Fruit fly (Drosophila melanogaster) whole organism, embryonic: Measurements from ENCODE around the gene Atx2.

Experiments used
- Abd-B ChIP-seq: fragments of 200-800 bp; sonication (Bioruptor generic); optimal IDR thresholded peaks from 2 replicates; lab custom pipeline; 2018; ENCODE audit warnings: missing biosample characterization, mild to moderate bottlenecking, missing genetic modification characterization, moderate library complexity
- Asciz ChIP-seq: fragments of 200-800 bp; sonication (Bioruptor generic); optimal IDR thresholded peaks from 2 replicates; lab custom pipeline; 2017; ENCODE audit warnings: missing biosample characterization, mild to moderate bottlenecking, missing genetic modification characterization, missing genetic modification reagents
- Bgb ChIP-seq: fragments of 200-800 bp; sonication (Bioruptor generic); IDR thresholded peaks from 2 replicates; pipeline ENCODE4 v1.3.6; 2022; ENCODE audit warnings: missing biosample characterization, missing genetic modification characterization; ENCODE audit not compliant: partially characterized antibody
- CG10147 ChIP-seq: fragments of 200-800 bp; sonication (Bioruptor generic); optimal IDR thresholded peaks from 2 replicates; lab custom pipeline; 2019; ENCODE audit warnings: missing biosample characterization, mild to moderate bottlenecking, missing genetic modification characterization, moderate library complexity
- CG10959 ChIP-seq: fragments of 200-800 bp; sonication (Bioruptor generic); IDR thresholded peaks from 2 replicates; pipeline ENCODE4 v1.3.6; 2022; ENCODE audit warnings: missing biosample characterization, missing genetic modification characterization
- CG12236 ChIP-seq: fragments of 200-800 bp; sonication (Bioruptor generic); optimal IDR thresholded peaks from 2 replicates; lab custom pipeline; 2016; ENCODE audit warnings: missing biosample characterization, missing genetic modification characterization
- CG14710 ChIP-seq: fragments of 200-800 bp; sonication (Bioruptor generic); optimal IDR thresholded peaks from 3 replicates; lab custom pipeline; 2019; ENCODE audit warnings: missing biosample characterization, mild to moderate bottlenecking, missing genetic modification characterization, moderate library complexity
- CG16815 ChIP-seq: fragments of 200-800 bp; sonication (Bioruptor generic); optimal IDR thresholded peaks from 3 replicates; lab custom pipeline; 2017; ENCODE audit warnings: missing biosample characterization, mild to moderate bottlenecking, missing genetic modification characterization
- CG17802 ChIP-seq: fragments of 200-800 bp; sonication (Bioruptor generic); optimal IDR thresholded peaks from 2 replicates; lab custom pipeline; 2018; ENCODE audit warnings: missing biosample characterization, mild to moderate bottlenecking, missing genetic modification characterization, moderate library complexity
- CG30020 ChIP-seq: fragments of 200-800 bp; optimal IDR thresholded peaks from 2 replicates; lab custom pipeline; 2019; ENCODE audit warnings: missing biosample characterization, mild to moderate bottlenecking, missing genetic modification characterization, moderate library complexity
- CG3065 ChIP-seq: fragments of 200-800 bp; sonication (Bioruptor generic); optimal IDR thresholded peaks from 2 replicates; lab custom pipeline; 2016; ENCODE audit warnings: missing biosample characterization, missing genetic modification characterization
- CG32532 ChIP-seq: fragments of 200-800 bp; sonication (Bioruptor generic); IDR thresholded peaks from 2 replicates; pipeline ENCODE4 v1.3.6; 2022; ENCODE audit warnings: missing biosample characterization, missing genetic modification characterization
- CG3847 ChIP-seq: fragments of 200-800 bp; sonication (Bioruptor generic); IDR thresholded peaks from 2 replicates; pipeline ENCODE4 v1.3.6; 2022; ENCODE audit warnings: missing biosample characterization, missing genetic modification characterization
- CG4424 ChIP-seq: fragments of 200-800 bp; sonication (Bioruptor generic); optimal IDR thresholded peaks from 3 replicates; lab custom pipeline; 2016; ENCODE audit warnings: missing biosample characterization, missing genetic modification characterization
- CG4617 ChIP-seq: fragments of 200-800 bp; sonication (Bioruptor generic); optimal IDR thresholded peaks from 3 replicates; lab custom pipeline; 2016; ENCODE audit warnings: missing biosample characterization, missing genetic modification characterization, borderline replicate concordance
- CG4730 ChIP-seq: fragments of 200-800 bp; sonication (Bioruptor generic); IDR thresholded peaks from 2 replicates; pipeline ENCODE4 v1.3.6; 2022; ENCODE audit warnings: missing biosample characterization, missing genetic modification characterization
- CG7372 ChIP-seq: fragments of 200-800 bp; sonication (Bioruptor generic); IDR thresholded peaks from 2 replicates; pipeline ENCODE4 v1.3.6; 2022; ENCODE audit warnings: missing biosample characterization, missing genetic modification characterization
- CG7745 ChIP-seq: fragments of 200-800 bp; sonication (Bioruptor generic); optimal IDR thresholded peaks from 2 replicates; lab custom pipeline; 2018; ENCODE audit warnings: missing biosample characterization, mild to moderate bottlenecking, missing genetic modification characterization, moderate library complexity
- CG8290 ChIP-seq, 3 experiments: fragments of 200-800 bp; sonication (Bioruptor generic); optimal IDR thresholded peaks; 2 replicates each; lab custom pipeline; 2016 to 2019; ENCODE audit warnings: missing biosample characterization in 3 of 3, missing genetic modification characterization in 3 of 3, mild to moderate bottlenecking in 2 of 3, moderate library complexity in 1 of 3
- CG8388 ChIP-seq: fragments of 200-800 bp; sonication (Bioruptor generic); optimal IDR thresholded peaks from 2 replicates; lab custom pipeline; 2019; ENCODE audit warnings: missing biosample characterization, mild to moderate bottlenecking, missing genetic modification characterization, moderate library complexity
- CG8944 ChIP-seq: fragments of 200-800 bp; sonication (Bioruptor generic); optimal IDR thresholded peaks from 3 replicates; lab custom pipeline; 2016; ENCODE audit warnings: missing biosample characterization, missing genetic modification characterization
- CHES-1-like ChIP-seq: fragments of 200-800 bp; sonication (Bioruptor generic); optimal IDR thresholded peaks from 2 replicates; lab custom pipeline; 2016; ENCODE audit warnings: missing biosample characterization, missing genetic modification characterization
- CoRest ChIP-seq: fragments of 200-800 bp; sonication (Bioruptor generic); optimal IDR thresholded peaks from 3 replicates; lab custom pipeline; 2018; ENCODE audit warnings: missing biosample characterization, mild to moderate bottlenecking, missing genetic modification characterization, moderate library complexity
- Ets97D ChIP-seq: fragments of 200-800 bp; sonication (Bioruptor generic); optimal IDR thresholded peaks from 3 replicates; lab custom pipeline; 2016; ENCODE audit warnings: missing biosample characterization, missing genetic modification characterization
- HLHmδ ChIP-seq: fragments of 200-800 bp; sonication (Bioruptor generic); optimal IDR thresholded peaks from 2 replicates; lab custom pipeline; 2018; ENCODE audit warnings: missing biosample characterization, mild to moderate bottlenecking, missing genetic modification characterization, moderate library complexity
- Hr39 ChIP-seq: fragments of >200 bp; optimal IDR thresholded peaks from 2 replicates; lab custom pipeline; 2017
- Jarid2 ChIP-seq: fragments of 200-800 bp; sonication (Bioruptor generic); optimal IDR thresholded peaks from 3 replicates; lab custom pipeline; 2017; ENCODE audit warnings: mild to moderate bottlenecking, missing biosample characterization, missing genetic modification reagents, missing genetic modification characterization
- Lhr ChIP-seq: fragments of 200-800 bp; sonication (Bioruptor generic); optimal IDR thresholded peaks from 3 replicates; lab custom pipeline; 2017; ENCODE audit warnings: mild to moderate bottlenecking, missing biosample characterization, missing genetic modification reagents, missing genetic modification characterization
- Mes4 ChIP-seq: fragments of 200-800 bp; sonication (Bioruptor generic); optimal IDR thresholded peaks from 2 replicates; lab custom pipeline; 2016; ENCODE audit warnings: missing biosample characterization, missing genetic modification characterization
- Neu2 ChIP-seq: fragments of 200-800 bp; sonication (Bioruptor generic); optimal IDR thresholded peaks from 3 replicates; lab custom pipeline; 2016; ENCODE audit warnings: missing biosample characterization, missing genetic modification characterization, borderline replicate concordance
- NfI ChIP-seq: fragments of 200-800 bp; sonication (Bioruptor generic); optimal IDR thresholded peaks from 3 replicates; lab custom pipeline; 2018; ENCODE audit warnings: missing biosample characterization, mild to moderate bottlenecking, missing genetic modification characterization, moderate library complexity
- Oli ChIP-seq: fragments of 200-800 bp; sonication (Bioruptor generic); optimal IDR thresholded peaks from 2 replicates; lab custom pipeline; 2018; ENCODE audit warnings: missing biosample characterization, mild to moderate bottlenecking, missing genetic modification characterization, moderate library complexity
- Tbp ChIP-seq: fragments of >200 bp; optimal IDR thresholded peaks from 2 replicates; lab custom pipeline; 2018; ENCODE audit warnings: missing biosample characterization, missing genetic modification characterization
- abd-A ChIP-seq: fragments of 200-800 bp; sonication (Bioruptor generic); optimal IDR thresholded peaks from 3 replicates; lab custom pipeline; 2019; ENCODE audit warnings: missing biosample characterization, mild to moderate bottlenecking, missing genetic modification characterization, moderate library complexity
- croc ChIP-seq: fragments of 200-800 bp; sonication (Bioruptor generic); conservative IDR thresholded peaks from 3 replicates; pipeline ENCODE4 v1.3.6; 2022; ENCODE audit warnings: missing biosample characterization, missing genetic modification characterization
- danr ChIP-seq: fragments of 200-800 bp; sonication (Bioruptor generic); IDR thresholded peaks from 2 replicates; pipeline ENCODE4 v1.3.6; 2022; ENCODE audit warnings: missing biosample characterization, missing genetic modification characterization
- dati ChIP-seq: fragments of 200-800 bp; sonication (Bioruptor generic); IDR thresholded peaks from 2 replicates; pipeline ENCODE4 v1.3.6; 2022; ENCODE audit warnings: missing biosample characterization, missing genetic modification characterization
- dmrt99B ChIP-seq: fragments of 200-800 bp; sonication (Bioruptor generic); optimal IDR thresholded peaks from 2 replicates; lab custom pipeline; 2018; ENCODE audit warnings: missing biosample characterization, mild to moderate bottlenecking, missing genetic modification characterization, moderate library complexity
- gt ChIP-seq: fragments of 200-800 bp; sonication (Bioruptor generic); IDR thresholded peaks from 2 replicates; pipeline ENCODE4 v1.3.6; 2022; ENCODE audit warnings: missing biosample characterization, missing genetic modification characterization
- hb ChIP-seq: fragments of 200-800 bp; sonication (Bioruptor generic); IDR thresholded peaks from 3 replicates; pipeline ENCODE4 v1.3.6; 2022; ENCODE audit warnings: missing biosample characterization, missing genetic modification characterization; ENCODE audit not compliant: partially characterized antibody
- her ChIP-seq: fragments of 200-800 bp; sonication (Bioruptor generic); optimal IDR thresholded peaks from 2 replicates; lab custom pipeline; 2016; ENCODE audit warnings: missing biosample characterization, missing genetic modification characterization
- klu ChIP-seq: fragments of 200-800 bp; sonication (Bioruptor generic); IDR thresholded peaks from 2 replicates; pipeline ENCODE4 v1.3.6; 2022; ENCODE audit warnings: missing biosample characterization, missing genetic modification characterization
- lilli ChIP-seq: fragments of 200-800 bp; sonication (Bioruptor generic); optimal IDR thresholded peaks from 3 replicates; lab custom pipeline; 2016; ENCODE audit warnings: missing biosample characterization, missing genetic modification characterization
- lmd ChIP-seq: fragments of 200-800 bp; sonication (Bioruptor generic); IDR thresholded peaks from 2 replicates; pipeline ENCODE4 v1.3.6; 2022; ENCODE audit warnings: missing biosample characterization, missing genetic modification characterization
- ro ChIP-seq: fragments of 200-800 bp; sonication (Bioruptor generic); IDR thresholded peaks from 2 replicates; pipeline ENCODE4 v1.3.6; 2022; ENCODE audit warnings: missing biosample characterization, missing genetic modification characterization
- row ChIP-seq: fragments of 200-800 bp; sonication (Bioruptor generic); IDR thresholded peaks from 3 replicates; pipeline ENCODE4 v1.3.6; 2022; ENCODE audit warnings: missing biosample characterization, missing genetic modification characterization
- sim ChIP-seq: fragments of 200-800 bp; sonication (Bioruptor generic); IDR thresholded peaks from 2 replicates; pipeline ENCODE4 v1.3.6; 2022; ENCODE audit warnings: missing biosample characterization, missing genetic modification characterization
- sna ChIP-seq: fragments of 200-800 bp; sonication (Bioruptor generic); IDR thresholded peaks from 2 replicates; pipeline ENCODE4 v1.3.6; 2022; ENCODE audit warnings: missing biosample characterization, missing genetic modification characterization; ENCODE audit not compliant: partially characterized antibody
- tx ChIP-seq: fragments of 200-800 bp; sonication (Bioruptor generic); optimal IDR thresholded peaks from 2 replicates; lab custom pipeline; 2016; ENCODE audit warnings: missing biosample characterization, missing genetic modification characterization
- zfh1 ChIP-seq: fragments of 200-800 bp; sonication (Bioruptor generic); IDR thresholded peaks from 3 replicates; pipeline ENCODE4 v1.3.6; 2022; ENCODE audit warnings: missing biosample characterization, missing genetic modification characterization
- zfh2 ChIP-seq: fragments of 200-800 bp; sonication (Bioruptor generic); optimal IDR thresholded peaks from 2 replicates; lab custom pipeline; 2016; ENCODE audit warnings: missing biosample characterization, missing genetic modification characterization

Gene Atx2

DNA sequence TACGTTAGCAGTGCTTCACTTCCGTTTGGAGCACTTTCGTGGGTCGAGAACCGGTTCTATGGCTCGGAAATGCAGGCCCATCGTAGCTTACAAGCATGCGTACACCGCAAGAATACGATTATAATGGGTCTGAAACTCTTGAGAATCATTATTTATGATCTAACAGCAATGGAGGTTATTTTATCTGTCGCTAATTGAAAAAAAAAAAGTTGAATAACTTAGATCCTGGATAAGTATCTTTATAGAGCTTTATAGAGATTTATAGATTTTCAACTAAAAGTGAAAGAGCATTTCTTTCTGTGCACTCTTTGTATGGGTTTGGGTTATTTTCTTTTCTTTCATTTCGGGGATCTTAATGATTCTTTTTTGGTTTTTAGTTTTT lies 19.6 kb downstream of the Atx2 start (continued):
- no peak for TF ChIP-seq CG17802
- peak; percentile 27 for TF ChIP-seq Abd-B (GFP tag; lab: Kevin White, UChicago)
- no peak for TF ChIP-seq CG4730
- TF ChIP-seq Bgb = no peak
- TF ChIP-seq klu (GFP tag; lab: Robert Waterston, UW) = no peak
- TF ChIP-seq her (GFP tag; lab: Kevin White, UChicago) = no peak
- no peak for TF ChIP-seq CG10147 (GFP tag; lab: Kevin White, UChicago)
- no peak for TF ChIP-seq dati (GFP tag; lab: Robert Waterston, UW)
- peak; percentile 24 for TF ChIP-seq NfI (GFP tag; lab: Kevin White, UChicago)
- no peak for TF ChIP-seq Neu2 (GFP tag; lab: Kevin White, UChicago)
- no peak for TF ChIP-seq sna (GFP tag; lab: Robert Waterston, UW)
- TF ChIP-seq Lhr (GFP tag; lab: Kevin White, UChicago) = peak; percentile 31
- no peak for TF ChIP-seq hb (GFP tag; lab: Robert Waterston, UW)
- TF ChIP-seq CG4424 (GFP tag; lab: Kevin White, UChicago) = peak; percentile 49
- TF ChIP-seq CG8290 (GFP tag; optimal IDR thresholded peaks at IDR 0.05; lab: Kevin White, UChicago) = peak; percentile 41
- TF ChIP-seq CG8290 (tag; optimal IDR thresholded peaks at IDR 0.05; lab: Kevin White, UChicago) = no peak
- peak; percentile 21 for TF ChIP-seq lilli (GFP tag; lab: Kevin White, UChicago)
- peak; percentile 44 for TF ChIP-seq dmrt99B (tag; lab: Kevin White, UChicago)
- TF ChIP-seq zfh2 = no peak
- peak; percentile 48; the same call in 2 of the 3 replicates for TF ChIP-seq zfh1 (GFP tag; lab: Robert Waterston, UW)
- TF ChIP-seq CG7372 (GFP tag; lab: Robert Waterston, UW) = no peak
- TF ChIP-seq Mes4 (GFP tag; lab: Kevin White, UChicago) = peak; percentile 26
- TF ChIP-seq danr (GFP tag; lab: Robert Waterston, UW) = no peak
- no peak for TF ChIP-seq Ets97D (GFP tag; lab: Kevin White, UChicago)
- peak; percentile 17 for TF ChIP-seq CG16815 (GFP tag; lab: Kevin White, UChicago)
- peak; percentile 71 for TF ChIP-seq row
- TF ChIP-seq CHES-1-like (GFP tag; lab: Kevin White, UChicago) = no peak
- TF ChIP-seq Oli (tag; lab: Kevin White, UChicago) = peak; percentile 62
- TF ChIP-seq croc = peak; percentile 55; the same call in 2 of the 3 replicates
- no peak for TF ChIP-seq Jarid2 (GFP tag; lab: Kevin White, UChicago)
- peak; percentile 12 for TF ChIP-seq Asciz (GFP tag; lab: Kevin White, UChicago)
- TF ChIP-seq CG12236 = peak; percentile 51
- no peak for TF ChIP-seq CG8944 (GFP tag; lab: Kevin White, UChicago)
- no peak for TF ChIP-seq CG3847 (GFP tag; lab: Robert Waterston, UW)
- TF ChIP-seq tx (GFP tag; lab: Kevin White, UChicago) = no peak
- TF ChIP-seq HLHmδ = no peak
- TF ChIP-seq CG14710 = peak; percentile 66
- no peak for TF ChIP-seq CG3065 (GFP tag; lab: Kevin White, UChicago)
- TF ChIP-seq CG8388 (GFP tag; lab: Kevin White, UChicago) = peak; percentile 75
- TF ChIP-seq CG30020 = peak; percentile 22
- TF ChIP-seq ro = no peak
- 0 out of 2 replicates have a peak, but pooled peaks have one; percentile 10 for TF ChIP-seq lmd (GFP tag; lab: Robert Waterston, UW)
- no peak for TF ChIP-seq CG32532 (GFP tag; lab: Robert Waterston, UW)
- TF ChIP-seq sim (GFP tag; lab: Robert Waterston, UW) = no peak
- peak; percentile 58 for TF ChIP-seq CoRest (tag; lab: Kevin White, UChicago)
- peak; percentile 2 for TF ChIP-seq CG4617 (GFP tag; lab: Kevin White, UChicago)
- TF ChIP-seq abd-A (tag; lab: Kevin White, UChicago) = no peak
- TF ChIP-seq CG10959 (GFP tag; lab: Robert Waterston, UW) = 0 out of 2 replicates have a peak, but pooled peaks have one; percentile 11
- TF ChIP-seq Hr39 (lab: Kevin White, UChicago) = no peak
- TF ChIP-seq gt = no peak
- TF ChIP-seq CG7745 (tag; lab: Kevin White, UChicago) = no peak
- TF ChIP-seq Tbp = no peak
